Fruit fly (Drosophila melanogaster) whole organism, embryonic: Measurements from ENCODE around the gene HP1b.
A peak's percentile ranks its signal among the peaks of the same experiment; 100 is the strongest.

ENCODE experiments used
- Atf6 ChIP-seq: fragments of 200-800 bp; sonication (Bioruptor generic); IDR thresholded peaks from 2 replicates; pipeline ENCODE4 v1.3.6; 2022; ENCODE audit warnings: missing biosample characterization, missing genetic modification characterization
- Bgb ChIP-seq: fragments of 200-800 bp; sonication (Bioruptor generic); IDR thresholded peaks from 2 replicates; pipeline ENCODE4 v1.3.6; 2022; ENCODE audit warnings: missing biosample characterization, missing genetic modification characterization; ENCODE audit not compliant: partially characterized antibody
- CG12219 ChIP-seq: fragments of 200-800 bp; sonication (Bioruptor generic); optimal IDR thresholded peaks from 3 replicates; lab custom pipeline; 2018; ENCODE audit warnings: missing biosample characterization, mild to moderate bottlenecking, missing genetic modification characterization
- CG12942 ChIP-seq: fragments of 200-800 bp; sonication (Bioruptor generic); optimal IDR thresholded peaks from 3 replicates; lab custom pipeline; 2016; ENCODE audit warnings: missing biosample characterization, missing genetic modification characterization
- CG13123 ChIP-seq: fragments of 200-800 bp; sonication (Bioruptor generic); optimal IDR thresholded peaks from 2 replicates; lab custom pipeline; 2016; ENCODE audit warnings: missing biosample characterization, missing genetic modification characterization
- CG14014 ChIP-seq: fragments of 200-800 bp; sonication (Bioruptor generic); IDR thresholded peaks from 2 replicates; pipeline ENCODE4 v1.3.6; 2022; ENCODE audit warnings: missing biosample characterization, missing genetic modification characterization
- CG15269 ChIP-seq: fragments of 200-800 bp; sonication (Bioruptor generic); optimal IDR thresholded peaks from 2 replicates; lab custom pipeline; 2018; ENCODE audit warnings: missing biosample characterization, mild to moderate bottlenecking, missing genetic modification characterization, moderate library complexity
- CG15514 ChIP-seq: fragments of 200-800 bp; sonication (Bioruptor generic); optimal IDR thresholded peaks from 3 replicates; lab custom pipeline; 2017; ENCODE audit warnings: missing biosample characterization, missing genetic modification characterization, mild to moderate bottlenecking, moderate library complexity, missing genetic modification reagents
- CG17612 ChIP-seq: fragments of 200-800 bp; sonication (Bioruptor generic); IDR thresholded peaks from 2 replicates; pipeline ENCODE4 v1.3.6; 2022; ENCODE audit warnings: missing biosample characterization, missing genetic modification characterization
- CG17912 ChIP-seq: fragments of 200-800 bp; sonication (Bioruptor generic); optimal IDR thresholded peaks from 2 replicates; lab custom pipeline; 2018; ENCODE audit warnings: missing biosample characterization, mild to moderate bottlenecking, missing genetic modification characterization
- CG18599 ChIP-seq: fragments of 200-800 bp; sonication (Bioruptor generic); optimal IDR thresholded peaks from 3 replicates; lab custom pipeline; 2017; ENCODE audit warnings: missing biosample characterization, missing genetic modification characterization, mild to moderate bottlenecking, moderate library complexity, missing genetic modification reagents
- CG18619 ChIP-seq: fragments of 200-800 bp; sonication (Bioruptor generic); optimal IDR thresholded peaks from 3 replicates; lab custom pipeline; 2017; ENCODE audit warnings: missing biosample characterization, mild to moderate bottlenecking, missing genetic modification characterization
- CG32772 ChIP-seq: fragments of 200-800 bp; sonication (Bioruptor generic); IDR thresholded peaks from 2 replicates; pipeline ENCODE4 v1.3.6; 2022; ENCODE audit warnings: missing biosample characterization, missing genetic modification characterization
- CG3281 ChIP-seq: fragments of 200-800 bp; sonication (Bioruptor generic); optimal IDR thresholded peaks from 3 replicates; lab custom pipeline; 2017; ENCODE audit warnings: missing biosample characterization, mild to moderate bottlenecking, missing genetic modification characterization
- CG33557 ChIP-seq: fragments of 200-800 bp; sonication (Bioruptor generic); optimal IDR thresholded peaks from 2 replicates; lab custom pipeline; 2019; ENCODE audit warnings: missing biosample characterization, mild to moderate bottlenecking, missing genetic modification characterization, moderate library complexity
- CG42726 ChIP-seq: fragments of 200-800 bp; sonication (Bioruptor generic); IDR thresholded peaks from 2 replicates; pipeline ENCODE4 v1.3.6; 2022; ENCODE audit warnings: missing biosample characterization, missing genetic modification characterization; ENCODE audit not compliant: partially characterized antibody
- CG4820 ChIP-seq: fragments of 200-800 bp; sonication (Bioruptor generic); optimal IDR thresholded peaks from 3 replicates; lab custom pipeline; 2016; ENCODE audit warnings: missing biosample characterization, missing genetic modification characterization
- CG6175 ChIP-seq: fragments of 200-800 bp; sonication (Bioruptor generic); IDR thresholded peaks from 3 replicates; pipeline ENCODE4 v1.3.6; 2022; ENCODE audit warnings: missing biosample characterization, missing genetic modification characterization
- CG8924 ChIP-seq: fragments of 200-800 bp; optimal IDR thresholded peaks from 3 replicates; lab custom pipeline; 2019; ENCODE audit warnings: missing biosample characterization, mild to moderate bottlenecking, missing genetic modification characterization, moderate library complexity
- CHES-1-like ChIP-seq: fragments of 200-800 bp; sonication (Bioruptor generic); optimal IDR thresholded peaks from 2 replicates; lab custom pipeline; 2016; ENCODE audit warnings: missing biosample characterization, missing genetic modification characterization
- Dek ChIP-seq: fragments of 200-800 bp; sonication (Bioruptor generic); optimal IDR thresholded peaks from 3 replicates; lab custom pipeline; 2019; ENCODE audit warnings: missing biosample characterization, mild to moderate bottlenecking, missing genetic modification characterization, moderate library complexity
- Ets97D ChIP-seq: fragments of 200-800 bp; sonication (Bioruptor generic); optimal IDR thresholded peaks from 3 replicates; lab custom pipeline; 2016; ENCODE audit warnings: missing biosample characterization, missing genetic modification characterization
- HHEX ChIP-seq: fragments of 200-800 bp; sonication (Bioruptor generic); optimal IDR thresholded peaks from 3 replicates; lab custom pipeline; 2017; ENCODE audit warnings: missing biosample characterization, mild to moderate bottlenecking, missing genetic modification characterization, missing genetic modification reagents
- Hr3 ChIP-seq: fragments of 200-800 bp; sonication (Bioruptor generic); optimal IDR thresholded peaks from 3 replicates; lab custom pipeline; 2016; ENCODE audit warnings: missing biosample characterization, missing genetic modification characterization
- Nf-YB ChIP-seq: fragments of 200-800 bp; sonication (Bioruptor generic); optimal IDR thresholded peaks from 3 replicates; lab custom pipeline; 2019; ENCODE audit warnings: missing biosample characterization, mild to moderate bottlenecking, missing genetic modification characterization, moderate library complexity
- Sox100B ChIP-seq: fragments of 200-800 bp; sonication (Bioruptor generic); optimal IDR thresholded peaks from 3 replicates; lab custom pipeline; 2018; ENCODE audit warnings: missing biosample characterization, mild to moderate bottlenecking, missing genetic modification characterization
- Sry-β ChIP-seq: fragments of 200-800 bp; sonication (Bioruptor generic); optimal IDR thresholded peaks from 2 replicates; lab custom pipeline; 2018; ENCODE audit warnings: missing biosample characterization, mild to moderate bottlenecking, missing genetic modification characterization, moderate library complexity
- Ssrp ChIP-seq: fragments of 200-800 bp; sonication (Bioruptor generic); optimal IDR thresholded peaks from 2 replicates; lab custom pipeline; 2018; ENCODE audit warnings: missing biosample characterization, mild to moderate bottlenecking, missing genetic modification characterization, moderate library complexity
- Taf1 ChIP-seq: fragments of 200-800 bp; sonication (Bioruptor generic); IDR thresholded peaks from 2 replicates; pipeline ENCODE4 v1.3.6; 2022; ENCODE audit warnings: missing biosample characterization, missing genetic modification characterization
- aop ChIP-seq: fragments of 200-800 bp; sonication (Bioruptor generic); IDR thresholded peaks from 2 replicates; pipeline ENCODE4 v1.3.6; 2022; ENCODE audit warnings: missing biosample characterization, missing genetic modification characterization
- cwo ChIP-seq: fragments of 200-800 bp; sonication (Bioruptor generic); optimal IDR thresholded peaks from 3 replicates; lab custom pipeline; 2017; ENCODE audit warnings: missing biosample characterization, missing genetic modification characterization, mild to moderate bottlenecking, moderate library complexity, missing genetic modification reagents
- dpn ChIP-seq, 2 experiments: fragments of 200-800 bp; sonication (Bioruptor generic); optimal IDR thresholded peaks; 3 replicates each; lab custom pipeline; 2016; ENCODE audit warnings: missing biosample characterization in 2 of 2, missing genetic modification characterization in 2 of 2
- en ChIP-seq: fragments of 200-800 bp; sonication (Bioruptor generic); optimal IDR thresholded peaks from 2 replicates; lab custom pipeline; 2016; ENCODE audit warnings: missing biosample characterization, missing genetic modification characterization
- fd96Cb ChIP-seq: fragments of 200-800 bp; sonication (Bioruptor generic); optimal IDR thresholded peaks from 2 replicates; lab custom pipeline; 2018; ENCODE audit warnings: missing biosample characterization, mild to moderate bottlenecking, missing genetic modification characterization, moderate library complexity
- jumu ChIP-seq: fragments of 200-800 bp; sonication (Bioruptor generic); optimal IDR thresholded peaks from 3 replicates; lab custom pipeline; 2016; ENCODE audit warnings: missing biosample characterization, missing genetic modification characterization
- lola ChIP-seq, 3 experiments: fragments of >200 bp in 2 of 3; fragments of 200-800 bp in 1 of 3; sonication (Bioruptor generic) in 1 of 3; optimal IDR thresholded peaks; 2 replicates each; lab custom pipeline; 2017 to 2019; ENCODE audit warnings: missing biosample characterization in 3 of 3, missing genetic modification characterization in 3 of 3, mild to moderate bottlenecking in 1 of 3, moderate library complexity in 1 of 3
- pb ChIP-seq: fragments of 200-800 bp; sonication (Bioruptor generic); optimal IDR thresholded peaks from 3 replicates; lab custom pipeline; 2016; ENCODE audit warnings: missing biosample characterization, missing genetic modification characterization
- ranshi ChIP-seq: fragments of 200-800 bp; sonication (Bioruptor generic); IDR thresholded peaks from 2 replicates; pipeline ENCODE4 v1.3.6; 2022; ENCODE audit warnings: missing biosample characterization, missing genetic modification characterization
- repo ChIP-seq: fragments of 200-800 bp; sonication (Bioruptor generic); optimal IDR thresholded peaks from 2 replicates; lab custom pipeline; 2016; ENCODE audit warnings: missing biosample characterization, missing genetic modification characterization
- run ChIP-seq: fragments of 200-800 bp; sonication (Bioruptor generic); optimal IDR thresholded peaks from 3 replicates; lab custom pipeline; 2018; ENCODE audit warnings: missing biosample characterization, mild to moderate bottlenecking, missing genetic modification characterization
- sd ChIP-seq: fragments of 200-800 bp; sonication (Bioruptor generic); optimal IDR thresholded peaks from 3 replicates; lab custom pipeline; 2018; ENCODE audit warnings: missing biosample characterization, mild to moderate bottlenecking, missing genetic modification characterization, moderate library complexity
- sens-2 ChIP-seq: fragments of 200-800 bp; sonication (Bioruptor generic); IDR thresholded peaks from 2 replicates; pipeline ENCODE4 v1.3.6; 2022; ENCODE audit warnings: missing biosample characterization, missing genetic modification characterization
- sisA ChIP-seq: fragments of 200-800 bp; sonication (Bioruptor generic); IDR thresholded peaks from 2 replicates; pipeline ENCODE4 v1.3.6; 2022; ENCODE audit warnings: missing biosample characterization, missing genetic modification characterization
- stc ChIP-seq: fragments of 200-800 bp; sonication (Bioruptor generic); IDR thresholded peaks from 2 replicates; pipeline ENCODE4 v1.3.6; 2022; ENCODE audit warnings: missing biosample characterization, missing genetic modification characterization
- tgo ChIP-seq: fragments of 200-800 bp; sonication (Bioruptor generic); IDR thresholded peaks from 3 replicates; pipeline ENCODE4 v1.3.6; 2022; ENCODE audit warnings: missing biosample characterization, missing genetic modification characterization
- trem ChIP-seq: fragments of 200-800 bp; optimal IDR thresholded peaks from 3 replicates; lab custom pipeline; 2019; ENCODE audit warnings: missing biosample characterization, mild to moderate bottlenecking, missing genetic modification characterization, moderate library complexity
- zen ChIP-seq: fragments of 200-800 bp; sonication (Bioruptor generic); optimal IDR thresholded peaks from 3 replicates; lab custom pipeline; 2018; ENCODE audit warnings: missing biosample characterization, mild to moderate bottlenecking, missing genetic modification characterization, moderate library complexity
- zfh2 ChIP-seq: fragments of 200-800 bp; sonication (Bioruptor generic); optimal IDR thresholded peaks from 2 replicates; lab custom pipeline; 2016; ENCODE audit warnings: missing biosample characterization, missing genetic modification characterization

Gene HP1b

dm6 chrX:9120828-9121754, 40.2 kb downstream of the HP1b start (continued):
- TF ChIP-seq CG3281 (GFP tag; lab: Kevin White, UChicago) (peak; percentile 55), zfh2 (GFP tag; lab: Kevin White, UChicago) (no peak), CG33557 (no peak), CG13123 (no peak), lola (GFP tag; optimal IDR thresholded peaks at IDR 0.05; lab: Kevin White, UChicago) (peak in 1 of 3 experiments; percentile 33), ranshi (GFP tag; lab: Robert Waterston, UW) (no peak), Bgb (GFP tag; lab: Robert Waterston, UW) (0 out of 2 replicates have a peak, but pooled peaks have one; percentile 9), sisA (peak; percentile 40; the same call in 1 of the 2 replicates), run (tag; lab: Kevin White, UChicago) (no peak), CG18619 (GFP tag; lab: Kevin White, UChicago) (peak; percentile 5), cwo (peak; percentile 41), stc (GFP tag; lab: Robert Waterston, UW) (no peak), sd (tag; lab: Kevin White, UChicago) (no peak), Sry-β (GFP tag; lab: Kevin White, UChicago) (no peak), jumu (GFP tag; lab: Kevin White, UChicago) (no peak)

DNA sequence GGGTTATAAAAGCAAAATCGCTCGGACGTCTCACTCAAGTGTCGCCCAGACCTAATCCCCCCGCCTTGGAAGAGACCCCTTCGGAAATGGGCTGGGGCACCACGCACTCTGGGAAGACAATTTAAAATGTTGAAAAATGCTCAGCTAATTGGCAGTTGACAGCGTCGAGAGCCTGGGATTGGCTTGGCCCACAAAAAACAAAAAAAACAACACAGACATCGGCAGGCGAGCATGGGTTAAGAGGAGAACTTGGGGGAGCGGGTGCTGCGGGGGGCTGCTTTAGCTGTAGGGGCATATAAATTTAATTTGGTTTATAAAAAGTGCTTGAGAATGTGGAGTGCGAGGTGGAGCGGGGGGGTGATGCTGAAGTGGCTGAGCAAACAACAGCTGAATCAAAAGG, 41.6 kb downstream of the HP1b start:
- TF ChIP-seq fd96Cb (tag; lab: Kevin White, UChicago) (no peak), CG6175 (GFP tag; lab: Robert Waterston, UW) (no peak), Nf-YB (GFP tag; lab: Kevin White, UChicago) (peak; percentile 15), CG4820 (GFP tag; lab: Kevin White, UChicago) (no peak), sens-2 (no peak), CG42726 (GFP tag; lab: Robert Waterston, UW) (no peak), sd (tag; lab: Kevin White, UChicago) (peak; percentile 15), repo (GFP tag; lab: Kevin White, UChicago) (no peak), dpn (GFP tag; optimal IDR thresholded peaks at IDR 0.05; lab: Kevin White, UChicago) (no peak), CG32772 (GFP tag; lab: Robert Waterston, UW) (no peak), en (GFP tag; lab: Kevin White, UChicago) (no peak), CG17912 (GFP tag; lab: Kevin White, UChicago) (no peak), CG12942 (GFP tag; lab: Kevin White, UChicago) (no peak), CHES-1-like (GFP tag; lab: Kevin White, UChicago) (no peak), CG17612 (no peak), Atf6 (no peak), aop (GFP tag; lab: Robert Waterston, UW) (no peak), sisA (no peak), Taf1 (GFP tag; lab: Robert Waterston, UW) (no peak), Hr3 (no peak), CG14014 (GFP tag; lab: Robert Waterston, UW) (0 out of 2 replicates have a peak, but pooled peaks have one; percentile 7), CG15269 (tag; lab: Kevin White, UChicago) (no peak), trem (tag; lab: Kevin White, UChicago) (no peak), CG18599 (GFP tag; lab: Kevin White, UChicago) (peak; percentile 14), tgo (no peak), Dek (tag; lab: Kevin White, UChicago) (no peak), CG8924 (no peak), CG12219 (GFP tag; lab: Kevin White, UChicago) (no peak), zen (tag; lab: Kevin White, UChicago) (no peak), CG15514 (GFP tag; lab: Kevin White, UChicago) (no peak), Ets97D (GFP tag; lab: Kevin White, UChicago) (no peak), Ssrp (tag; lab: Kevin White, UChicago) (no peak), pb (GFP tag; lab: Kevin White, UChicago) (no peak), Sox100B (GFP tag; lab: Kevin White, UChicago) (no peak), HHEX (GFP tag; lab: Kevin White, UChicago) (no peak)
